Fruit fly (Drosophila melanogaster): ENCODE measurements around the gene CkIIalpha-i1.

DNA sequence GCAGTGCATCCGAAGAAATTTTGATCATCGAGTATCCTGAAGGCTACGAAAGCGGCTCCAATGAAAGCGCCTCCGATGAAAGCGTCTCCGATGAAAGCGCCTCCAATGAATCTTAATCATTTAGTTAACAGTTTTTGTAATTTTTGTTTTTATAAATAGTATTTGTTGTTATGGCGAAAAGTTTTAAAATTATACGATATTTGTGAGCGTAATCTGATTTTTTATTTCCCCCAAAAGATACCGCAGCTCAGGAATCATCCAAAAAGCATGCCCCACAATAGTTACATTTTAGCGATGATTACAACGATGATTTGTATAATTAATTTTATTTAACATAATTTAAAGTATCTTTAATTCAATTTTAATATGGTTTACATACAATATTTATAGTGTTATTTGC lies 7.0 kb upstream of the CkIIalpha-i1 start:
- TF ChIP-seq tio (GFP tag; optimal IDR thresholded peaks at IDR 0.05) (no peak), CG6854 (GFP tag; optimal IDR thresholded peaks at IDR 0.05) (no peak), abd-A (tag; optimal IDR thresholded peaks at IDR 0.05) (no peak), sc (optimal IDR thresholded peaks at IDR 0.05) (no peak), sc (GFP tag; optimal IDR thresholded peaks at IDR 0.05) (no peak), gcm (GFP tag; optimal IDR thresholded peaks at IDR 0.05) (no peak), Dfd (GFP tag; optimal IDR thresholded peaks at IDR 0.05) (no peak), Antp (GFP tag; optimal IDR thresholded peaks at IDR 0.05) (no peak), CG17802 (tag; optimal IDR thresholded peaks at IDR 0.05) (no peak), Ravus (GFP tag; IDR thresholded peaks at IDR 0.05) (no peak), CG1603 (tag; optimal IDR thresholded peaks at IDR 0.05) (no peak)
